Fruit fly (Drosophila melanogaster) whole organism, embryonic: ENCODE results near the gene Spn75F.

ENCODE experiments used
- CG31388 ChIP-seq: fragments of 200-800 bp; sonication (Bioruptor generic); optimal IDR thresholded peaks from 2 replicates; lab custom pipeline; 2016; ENCODE audit warnings: missing biosample characterization, missing genetic modification characterization
- Med ChIP-seq: fragments of 200-800 bp; sonication (Bioruptor generic); peaks from one replicate; lab custom pipeline; 2016; ENCODE audit warnings: missing biosample characterization, missing genetic modification characterization, mild to moderate bottlenecking, inconsistent platforms, moderate library complexity

dm6 chr3L:19097665-19098082 is 31.8 kb downstream of the Spn75F start, which contains the start of the genes Naxd and CG14079:
- TF ChIP-seq Med (GFP tag; lab: Kevin White, UChicago) = peak; percentile 85
- TF ChIP-seq CG31388 (GFP tag; lab: Kevin White, UChicago) = no peak
